Fruit fly (Drosophila melanogaster): ENCODE measurements around the gene Shab.

DNA sequence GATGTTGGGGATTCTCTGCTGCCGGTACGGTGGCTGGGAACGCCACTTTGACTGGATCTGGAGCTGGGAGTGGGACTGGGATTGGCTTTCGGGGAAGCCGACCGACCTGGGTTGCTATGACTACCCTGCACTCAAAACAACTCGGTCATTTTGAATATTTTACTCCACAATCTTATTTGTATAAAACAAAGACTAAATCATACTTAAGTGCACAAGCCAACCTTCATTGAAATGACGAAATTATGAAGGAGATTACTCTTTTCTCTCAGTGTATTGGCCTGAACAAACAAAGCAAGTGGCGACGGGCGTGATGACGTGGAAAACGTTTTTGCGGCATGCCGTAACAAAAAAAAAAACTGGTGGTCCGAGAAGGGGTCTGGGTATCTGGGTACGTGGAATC lies 43.9 kb upstream of the Shab start:
- TF ChIP-seq CG10543 (GFP tag; optimal IDR thresholded peaks at IDR 0.05) (no peak), ttk (GFP tag; IDR thresholded peaks at IDR 0.05) (no peak; the same call in 1 of the 2 replicates), dysf (GFP tag; IDR thresholded peaks at IDR 0.05) (peak; percentile 55; the same call in 2 of the 3 replicates), Nf-YA (GFP tag; IDR thresholded peaks at IDR 0.05) (no peak), ro (GFP tag; IDR thresholded peaks at IDR 0.05) (no peak), CG8765 (GFP tag; IDR thresholded peaks at IDR 0.05) (no peak), Dref (GFP tag; IDR thresholded peaks at IDR 0.05) (no peak), abd-A (tag; optimal IDR thresholded peaks at IDR 0.05) (no peak)

Data from whole organism, embryonic.